Fruit fly (Drosophila melanogaster) whole organism, prepupa: ENCODE data around the gene Pdxk.

Experiments
- Blimp-1 ChIP-seq: fragments of 200-800 bp; sonication (Bioruptor generic); optimal IDR thresholded peaks from 3 replicates; lab custom pipeline; 2017; ENCODE audit warnings: missing biosample characterization, missing genetic modification characterization, mild to moderate bottlenecking, moderate library complexity, missing genetic modification reagents
- CG10669 ChIP-seq: fragments of 200-800 bp; sonication (Bioruptor generic); optimal IDR thresholded peaks from 3 replicates; lab custom pipeline; 2018; ENCODE audit warnings: missing biosample characterization, mild to moderate bottlenecking, missing genetic modification characterization, moderate library complexity
- CG11294 ChIP-seq: fragments of 200-800 bp; sonication (Bioruptor generic); IDR thresholded peaks from 2 replicates; pipeline ENCODE4 v1.3.6; 2022; ENCODE audit warnings: missing biosample characterization, missing genetic modification characterization
- CG11902 ChIP-seq: fragments of 200-800 bp; sonication (Bioruptor generic); optimal IDR thresholded peaks from 3 replicates; lab custom pipeline; 2016; ENCODE audit warnings: missing biosample characterization, missing genetic modification characterization
- CG15336 ChIP-seq: fragments of 200-800 bp; sonication (Bioruptor generic); IDR thresholded peaks from 2 replicates; pipeline ENCODE4 v1.3.6; 2022; ENCODE audit warnings: missing biosample characterization, missing genetic modification characterization
- CG1621 ChIP-seq: fragments of 200-800 bp; sonication (Bioruptor generic); optimal IDR thresholded peaks from 3 replicates; lab custom pipeline; 2018; ENCODE audit warnings: missing biosample characterization, mild to moderate bottlenecking, missing genetic modification characterization
- CG16779 ChIP-seq: fragments of 200-800 bp; sonication (Bioruptor generic); optimal IDR thresholded peaks from 3 replicates; lab custom pipeline; 2017; ENCODE audit warnings: missing biosample characterization, mild to moderate bottlenecking, missing genetic modification characterization
- CG31627 ChIP-seq: fragments of 200-800 bp; sonication (Bioruptor generic); optimal IDR thresholded peaks from 3 replicates; lab custom pipeline; 2016; ENCODE audit warnings: missing biosample characterization, missing genetic modification characterization
- CG32006 ChIP-seq: fragments of 200-800 bp; sonication (Bioruptor generic); optimal IDR thresholded peaks from 3 replicates; lab custom pipeline; 2017; ENCODE audit warnings: missing biosample characterization, mild to moderate bottlenecking, missing genetic modification characterization
- CG34406 ChIP-seq: fragments of 200-800 bp; sonication (Bioruptor generic); optimal IDR thresholded peaks from 3 replicates; lab custom pipeline; 2016; ENCODE audit warnings: missing biosample characterization, missing genetic modification characterization
- CG3919 ChIP-seq: fragments of 200-800 bp; sonication (Bioruptor generic); optimal IDR thresholded peaks from 3 replicates; lab custom pipeline; 2016; ENCODE audit warnings: missing biosample characterization, missing genetic modification characterization
- CG6163 ChIP-seq: fragments of 200-800 bp; sonication (Bioruptor generic); IDR thresholded peaks from 3 replicates; pipeline ENCODE4 v1.3.6; 2022; ENCODE audit warnings: missing biosample characterization, missing genetic modification characterization
- CG6276 ChIP-seq: fragments of 200-800 bp; sonication (Bioruptor generic); optimal IDR thresholded peaks from 2 replicates; lab custom pipeline; 2017; ENCODE audit warnings: missing biosample characterization, mild to moderate bottlenecking, missing genetic modification characterization
- CG6792 ChIP-seq: fragments of 200-800 bp; sonication (Bioruptor generic); optimal IDR thresholded peaks from 3 replicates; lab custom pipeline; 2016; ENCODE audit warnings: missing biosample characterization, missing genetic modification characterization
- CG6808 ChIP-seq: fragments of 200-800 bp; sonication (Bioruptor generic); optimal IDR thresholded peaks from 3 replicates; lab custom pipeline; 2017; ENCODE audit warnings: missing biosample characterization, missing genetic modification characterization, mild to moderate bottlenecking, moderate library complexity, missing genetic modification reagents
- CG7368 ChIP-seq: fragments of 200-800 bp; sonication (Bioruptor generic); optimal IDR thresholded peaks from 3 replicates; lab custom pipeline; 2016; ENCODE audit warnings: missing biosample characterization, missing genetic modification characterization
- CG8119 ChIP-seq: fragments of 200-800 bp; sonication (Bioruptor generic); IDR thresholded peaks from 3 replicates; pipeline ENCODE4 v1.3.6; 2022; ENCODE audit warnings: missing biosample characterization, missing genetic modification characterization
- CG8632 ChIP-seq: fragments of 200-800 bp; sonication (Bioruptor generic); optimal IDR thresholded peaks from 3 replicates; lab custom pipeline; 2016; ENCODE audit warnings: missing biosample characterization, missing genetic modification characterization
- CG9139 ChIP-seq: fragments of 200-800 bp; sonication (Bioruptor generic); optimal IDR thresholded peaks from 3 replicates; lab custom pipeline; 2017; ENCODE audit warnings: missing biosample characterization, mild to moderate bottlenecking, missing genetic modification characterization
- Eip75B ChIP-seq: fragments of 200-800 bp; sonication (Bioruptor generic); optimal IDR thresholded peaks from 3 replicates; lab custom pipeline; 2016; ENCODE audit warnings: missing biosample characterization, missing genetic modification characterization
- Eip93F ChIP-seq: fragments of 200-800 bp; sonication (Bioruptor generic); optimal IDR thresholded peaks from 2 replicates; lab custom pipeline; 2016; ENCODE audit warnings: missing biosample characterization, mild to moderate bottlenecking, missing genetic modification characterization
- Ets21C ChIP-seq: fragments of 200-800 bp; sonication (Bioruptor generic); optimal IDR thresholded peaks from 3 replicates; lab custom pipeline; 2016; ENCODE audit warnings: missing biosample characterization, missing genetic modification characterization
- Ets96B ChIP-seq: fragments of 200-800 bp; optimal IDR thresholded peaks from 2 replicates; lab custom pipeline; 2019; ENCODE audit warnings: missing biosample characterization, mild to moderate bottlenecking, missing genetic modification characterization, moderate library complexity
- Gug ChIP-seq: fragments of 200-800 bp; sonication (Bioruptor generic); IDR thresholded peaks from 2 replicates; pipeline ENCODE4 v1.3.6; 2022; ENCODE audit warnings: missing biosample characterization, missing genetic modification characterization
- Hr39 ChIP-seq: fragments of 200-800 bp; sonication (Bioruptor generic); optimal IDR thresholded peaks from 2 replicates; lab custom pipeline; 2016; ENCODE audit warnings: missing biosample characterization, missing genetic modification characterization
- Hr4 ChIP-seq: fragments of 200-800 bp; sonication (Bioruptor generic); optimal IDR thresholded peaks from 3 replicates; lab custom pipeline; 2016; ENCODE audit warnings: missing biosample characterization, missing genetic modification characterization
- Lpt ChIP-seq: fragments of 200-800 bp; sonication (Bioruptor generic); optimal IDR thresholded peaks from 3 replicates; lab custom pipeline; 2016; ENCODE audit warnings: missing biosample characterization, missing genetic modification characterization
- Met ChIP-seq: fragments of 200-800 bp; sonication (Bioruptor generic); optimal IDR thresholded peaks from 3 replicates; lab custom pipeline; 2016; ENCODE audit warnings: missing biosample characterization, missing genetic modification characterization
- OdsH ChIP-seq: fragments of 200-800 bp; sonication (Bioruptor generic); optimal IDR thresholded peaks from 3 replicates; lab custom pipeline; 2016; ENCODE audit warnings: missing biosample characterization, missing genetic modification characterization
- Smox ChIP-seq: fragments of 200-800 bp; sonication (Bioruptor generic); optimal IDR thresholded peaks from 3 replicates; lab custom pipeline; 2016; ENCODE audit warnings: missing biosample characterization, missing genetic modification characterization
- Sox102F ChIP-seq: fragments of 200-800 bp; sonication (Bioruptor generic); optimal IDR thresholded peaks from 2 replicates; lab custom pipeline; 2016; ENCODE audit warnings: missing biosample characterization, mild to moderate bottlenecking, missing genetic modification characterization
- Sox14 ChIP-seq: fragments of 200-800 bp; sonication (Bioruptor generic); optimal IDR thresholded peaks from 3 replicates; lab custom pipeline; 2016; ENCODE audit warnings: missing biosample characterization, missing genetic modification characterization
- Sox15 ChIP-seq: fragments of 200-800 bp; sonication (Bioruptor generic); optimal IDR thresholded peaks from 3 replicates; lab custom pipeline; 2016; ENCODE audit warnings: missing biosample characterization, missing genetic modification characterization
- cyc ChIP-seq: fragments of 200-800 bp; sonication (Bioruptor generic); optimal IDR thresholded peaks from 3 replicates; lab custom pipeline; 2016; ENCODE audit warnings: missing biosample characterization, missing genetic modification characterization
- dsx ChIP-seq: fragments of 200-800 bp; optimal IDR thresholded peaks from 3 replicates; lab custom pipeline; 2019; ENCODE audit warnings: missing biosample characterization, mild to moderate bottlenecking, missing genetic modification characterization, moderate library complexity; ENCODE audit not compliant: poor library complexity, severe bottlenecking
- eg ChIP-seq: fragments of 200-800 bp; sonication (Bioruptor generic); IDR thresholded peaks from 3 replicates; pipeline ENCODE4 v1.3.6; 2022; ENCODE audit warnings: missing biosample characterization, missing genetic modification characterization
- fd85E ChIP-seq: fragments of 200-800 bp; sonication (Bioruptor generic); optimal IDR thresholded peaks from 3 replicates; lab custom pipeline; 2016; ENCODE audit warnings: missing biosample characterization, missing genetic modification characterization
- fkh ChIP-seq: fragments of 200-800 bp; sonication (Bioruptor generic); optimal IDR thresholded peaks from 3 replicates; lab custom pipeline; 2017; ENCODE audit warnings: missing biosample characterization, mild to moderate bottlenecking, missing genetic modification characterization, moderate library complexity
- lz ChIP-seq: fragments of 200-800 bp; sonication (Bioruptor generic); optimal IDR thresholded peaks from 3 replicates; lab custom pipeline; 2016; ENCODE audit warnings: missing biosample characterization, missing genetic modification characterization
- pdm3 ChIP-seq: fragments of 200-800 bp; sonication (Bioruptor generic); optimal IDR thresholded peaks from 3 replicates; lab custom pipeline; 2016; ENCODE audit warnings: missing biosample characterization, missing genetic modification characterization
- salr ChIP-seq, 2 experiments: fragments of 200-800 bp; sonication (Bioruptor generic); optimal IDR thresholded peaks; 3 replicates each; lab custom pipeline; 2016 to 2018; ENCODE audit warnings: missing biosample characterization in 2 of 2, missing genetic modification characterization in 2 of 2, mild to moderate bottlenecking in 1 of 2
- ss ChIP-seq, 2 experiments: fragments of 200-800 bp; sonication (Bioruptor generic); optimal IDR thresholded peaks; 2 replicates in 1 of 2; 3 replicates in 1 of 2; lab custom pipeline; 2017 to 2018; ENCODE audit warnings: mild to moderate bottlenecking in 2 of 2, missing biosample characterization in 2 of 2, missing genetic modification characterization in 2 of 2, moderate library complexity in 1 of 2
- svp ChIP-seq: fragments of 200-800 bp; sonication (Bioruptor generic); peaks from one replicate; lab custom pipeline; 2016; ENCODE audit warnings: missing biosample characterization, missing genetic modification characterization

The Pdxk gene

DNA sequence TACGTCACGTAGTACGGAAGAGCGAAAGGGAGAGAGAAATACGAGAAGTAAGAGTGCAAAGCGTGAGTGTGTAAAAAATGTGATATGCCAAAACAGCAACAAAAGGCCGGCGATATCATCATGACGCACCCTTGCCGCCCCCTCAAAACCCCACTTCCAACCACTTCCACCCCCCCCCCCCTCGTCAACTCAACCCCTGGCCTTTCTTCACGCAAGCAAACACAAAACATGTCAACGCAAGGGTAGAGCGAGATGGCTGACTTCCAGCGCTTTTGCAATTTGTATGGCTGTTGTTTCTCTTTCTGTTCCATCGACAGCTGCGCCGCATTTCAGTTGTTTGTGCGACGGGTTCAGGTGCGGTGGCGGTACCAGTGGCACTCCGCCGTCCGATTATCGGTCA lies 24.4 kb upstream of the Pdxk start (continued):
- TF ChIP-seq Eip93F (GFP tag; lab: Kevin White, UChicago) (no peak), CG6163 (GFP tag; lab: Robert Waterston, UW) (peak; percentile 79; the same call in 2 of the 3 replicates), fd85E (GFP tag; lab: Kevin White, UChicago) (no peak), CG6808 (GFP tag; lab: Kevin White, UChicago) (peak; percentile 29), CG15336 (GFP tag; lab: Robert Waterston, UW) (no peak), Met (no peak), CG10669 (no peak), lz (GFP tag; lab: Kevin White, UChicago) (no peak), Hr4 (GFP tag; lab: Kevin White, UChicago) (no peak), svp (GFP tag; lab: Kevin White, UChicago) (peak; percentile 80), pdm3 (GFP tag; lab: Kevin White, UChicago) (no peak), CG11902 (no peak), Smox (GFP tag; lab: Kevin White, UChicago) (no peak), CG31627 (GFP tag; lab: Kevin White, UChicago) (no peak), CG6276 (GFP tag; lab: Kevin White, UChicago) (peak; percentile 28), CG32006 (GFP tag; lab: Kevin White, UChicago) (no peak), Ets21C (no peak), CG11294 (GFP tag; lab: Robert Waterston, UW) (no peak), eg (GFP tag; lab: Robert Waterston, UW) (peak; percentile 42; the same call in 1 of the 3 replicates), CG8632 (GFP tag; lab: Kevin White, UChicago) (no peak), Sox14 (GFP tag; lab: Kevin White, UChicago) (peak; percentile 34), Hr39 (GFP tag; lab: Kevin White, UChicago) (no peak), Gug (GFP tag; lab: Robert Waterston, UW) (peak; percentile 50; the same call in 1 of the 2 replicates), CG16779 (peak; percentile 68), fkh (GFP tag; lab: Kevin White, UChicago) (peak; percentile 62), Eip75B (GFP tag; lab: Kevin White, UChicago) (no peak), dsx (GFP tag; lab: Kevin White, UChicago) (no peak), Sox15 (no peak), CG3919 (GFP tag; lab: Kevin White, UChicago) (peak; percentile 32), Lpt (GFP tag; lab: Kevin White, UChicago) (peak; percentile 64), CG34406 (no peak), Blimp-1 (GFP tag; lab: Kevin White, UChicago) (peak; percentile 30), salr (GFP tag; optimal IDR thresholded peaks at IDR 0.05; lab: Kevin White, UChicago) (no peak), cyc (no peak), CG7368 (GFP tag; lab: Kevin White, UChicago) (peak; percentile 32)

DNA sequence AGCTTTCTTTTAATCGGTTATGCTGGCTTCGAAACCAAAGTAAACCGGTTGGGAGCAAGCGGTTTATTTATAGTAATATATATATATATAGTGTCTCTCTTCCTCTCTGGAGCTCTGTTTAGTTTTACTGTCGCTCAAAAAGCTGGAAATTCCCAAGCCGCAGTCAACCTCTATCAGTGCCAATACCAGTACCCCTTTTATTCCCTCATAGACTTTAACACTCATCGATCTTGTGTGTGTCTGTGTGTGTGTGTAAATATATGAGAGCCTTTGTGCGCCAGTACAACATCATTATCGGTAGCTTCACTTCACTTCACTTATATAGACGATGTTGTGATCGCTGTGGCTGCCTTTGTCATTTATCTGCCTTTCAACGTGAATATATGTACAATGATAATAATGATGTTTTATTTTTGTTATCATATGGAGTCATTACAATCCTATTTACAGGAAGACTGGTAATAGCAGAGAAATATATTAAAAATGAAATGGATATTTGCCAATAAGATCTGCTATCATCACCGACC lies 22.1 kb upstream of the Pdxk start:
- TF ChIP-seq Eip93F (GFP tag; lab: Kevin White, UChicago) = no peak
- TF ChIP-seq fkh (GFP tag; lab: Kevin White, UChicago) = peak; percentile 10
- TF ChIP-seq svp (GFP tag; lab: Kevin White, UChicago) = peak; percentile 72
- peak; percentile 48 for TF ChIP-seq Sox14 (GFP tag; lab: Kevin White, UChicago)
- no peak for TF ChIP-seq CG8119 (GFP tag; lab: Robert Waterston, UW)
- peak in 1 of 2 experiments; percentile 42 for TF ChIP-seq ss (GFP tag; optimal IDR thresholded peaks at IDR 0.05; lab: Kevin White, UChicago)
- TF ChIP-seq pdm3 (GFP tag; lab: Kevin White, UChicago) = no peak
- TF ChIP-seq fd85E (GFP tag; lab: Kevin White, UChicago) = no peak
- 0 out of 3 replicates have a peak, but pooled peaks have one; percentile 37 for TF ChIP-seq CG6163 (GFP tag; lab: Robert Waterston, UW)
- TF ChIP-seq OdsH (GFP tag; lab: Kevin White, UChicago) = no peak
- no peak for TF ChIP-seq cyc
- TF ChIP-seq CG10669 = no peak
- peak; percentile 16 for TF ChIP-seq CG16779
- TF ChIP-seq Sox102F (GFP tag; lab: Kevin White, UChicago) = peak; percentile 5
- TF ChIP-seq dsx (GFP tag; lab: Kevin White, UChicago) = peak; percentile 6
- no peak for TF ChIP-seq CG1621
- TF ChIP-seq CG9139 (GFP tag; lab: Kevin White, UChicago) = peak; percentile 38
- TF ChIP-seq eg (GFP tag; lab: Robert Waterston, UW) = no peak
- no peak for TF ChIP-seq Ets96B (tag; lab: Kevin White, UChicago)
- TF ChIP-seq CG15336 (GFP tag; lab: Robert Waterston, UW) = 0 out of 2 replicates have a peak, but pooled peaks have one; percentile 20
- TF ChIP-seq CG6792 (GFP tag; lab: Kevin White, UChicago) = no peak
- peak; percentile 26 for TF ChIP-seq Lpt (GFP tag; lab: Kevin White, UChicago)
- TF ChIP-seq Hr4 (GFP tag; lab: Kevin White, UChicago) = no peak
- TF ChIP-seq, all 60 proteins: peak for 11
